Worm (Caenorhabditis elegans): Measurements from ENCODE around the gene F25E5.5.
A peak's percentile ranks its signal among the peaks of the same experiment; 100 is the strongest.

Gene F25E5.5

DNA sequence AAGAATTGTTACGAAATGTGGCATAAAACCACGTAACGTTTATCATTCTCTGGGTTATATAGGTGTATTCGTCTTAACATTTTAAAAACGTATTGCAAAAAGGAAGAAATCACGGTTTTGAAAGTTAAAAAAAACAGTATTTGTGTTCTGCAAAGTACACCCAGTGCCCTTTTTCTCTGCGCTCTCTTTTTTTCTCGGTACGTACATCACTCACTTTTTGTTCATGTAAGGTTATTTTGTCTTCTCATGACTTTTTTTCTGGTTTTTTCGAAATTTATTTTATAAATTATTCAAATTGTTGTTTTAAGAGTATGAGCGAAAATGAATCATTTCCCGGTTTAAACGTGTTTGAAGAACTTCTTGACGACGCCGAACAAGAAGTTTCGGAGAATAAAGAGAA, at the start of gene F25E5.5:
TSS of gene F25E5.5 (plus strand) at position 301 of the 400 bp plus-strand sequence.
- TF ChIP-seq lin-14 (GFP tag; optimal IDR thresholded peaks at IDR 0.05) (no peak), blmp-1 (tag; optimal IDR thresholded peaks at IDR 0.05) (peak; percentile 17)

DNA sequence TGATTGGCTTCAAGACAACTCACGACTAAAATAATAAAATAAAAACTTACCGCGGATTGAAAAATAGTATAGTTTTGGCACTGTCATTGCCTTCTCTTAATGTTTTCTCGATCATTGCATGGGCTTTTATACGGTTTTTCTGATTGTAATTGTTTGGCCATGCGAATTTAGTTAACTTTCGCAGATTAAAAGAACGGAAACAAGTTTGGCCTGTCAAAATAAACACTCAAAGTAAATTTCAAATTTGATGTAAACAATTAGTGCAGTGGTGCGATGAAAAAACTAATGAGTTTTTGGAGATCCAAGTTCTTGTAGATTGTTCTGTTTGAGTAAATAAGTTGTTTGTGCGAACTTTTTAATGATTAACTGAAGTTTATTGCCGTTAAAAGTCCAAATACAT, 47.9 kb upstream of the F25E5.5 start, which contains the start of gene gst-41:
TSS of gene gst-41 (minus strand) at position 101 of the 400 bp plus-strand sequence.
- TF ChIP-seq unc-30 (tag; optimal IDR thresholded peaks at IDR 0.05) (no peak), alr-1 (tag; optimal IDR thresholded peaks at IDR 0.05; ENCODE audit: borderline replicate concordance) (no peak), fkh-10 (GFP tag; optimal IDR thresholded peaks at IDR 0.05) (no peak), aha-1 (tag; optimal IDR thresholded peaks at IDR 0.05) (no peak), ama-1 (optimal IDR thresholded peaks at IDR 0.05) (no peak), hlh-4 (tag; optimal IDR thresholded peaks at IDR 0.05) (no peak), mab-9 (GFP tag; IDR thresholded peaks at IDR 0.05) (no peak), isw-1 (GFP tag; IDR thresholded peaks at IDR 0.05) (no peak), tbx-2 (tag; optimal IDR thresholded peaks at IDR 0.05) (no peak), egl-27 (tag; optimal IDR thresholded peaks at IDR 0.05) (no peak), ceh-82 (tag; optimal IDR thresholded peaks at IDR 0.05) (no peak), nhr-19 (GFP tag; conservative IDR thresholded peaks at IDR 0.05) (no peak), ztf-11 (tag; optimal IDR thresholded peaks at IDR 0.05) (no peak), efl-1 (optimal IDR thresholded peaks at IDR 0.05) (no peak), efl-1 (GFP tag; optimal IDR thresholded peaks at IDR 0.05 in 1 of 2) (no peak), hpl-2 (GFP tag; optimal IDR thresholded peaks at IDR 0.05) (no peak), nhr-20 (tag; optimal IDR thresholded peaks at IDR 0.05) (no peak), sptf-1 (tag; optimal IDR thresholded peaks at IDR 0.05) (no peak), grh-1 (GFP tag; IDR thresholded peaks at IDR 0.05) (no peak), aly-2 (tag; optimal IDR thresholded peaks at IDR 0.05) (no peak), mef-2 (tag; optimal IDR thresholded peaks at IDR 0.05) (no peak)

DNA sequence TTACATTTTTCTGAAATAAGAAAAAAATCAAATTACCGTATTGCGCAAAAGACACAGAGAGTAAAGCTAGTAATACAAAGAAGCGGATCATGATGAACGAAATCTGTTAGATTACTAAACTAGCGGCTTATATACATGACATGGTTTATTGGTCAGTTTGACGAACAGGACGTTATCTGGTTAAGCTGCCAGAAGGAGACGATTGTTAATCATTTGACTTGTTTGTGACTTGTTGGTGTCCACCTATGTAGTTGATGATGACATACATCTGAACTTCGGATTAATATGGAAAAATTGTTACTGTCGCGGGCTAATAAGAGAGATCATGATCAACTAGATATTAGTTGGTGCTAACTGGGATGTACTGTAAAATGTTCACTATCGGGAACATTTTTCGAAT, 47.0 kb upstream of the F25E5.5 start, which contains the start of gene cnc-9:
TSS of gene cnc-9 (minus strand) at position 101 of the 400 bp plus-strand sequence.
- TF ChIP-seq efl-1 (optimal IDR thresholded peaks at IDR 0.05): no peak
- TF ChIP-seq efl-1 (GFP tag; optimal IDR thresholded peaks at IDR 0.05 in 1 of 2): peak in 1 of 2 experiments; percentile 4
- no peak for TF ChIP-seq C04F5.9 (tag; optimal IDR thresholded peaks at IDR 0.05)

DNA sequence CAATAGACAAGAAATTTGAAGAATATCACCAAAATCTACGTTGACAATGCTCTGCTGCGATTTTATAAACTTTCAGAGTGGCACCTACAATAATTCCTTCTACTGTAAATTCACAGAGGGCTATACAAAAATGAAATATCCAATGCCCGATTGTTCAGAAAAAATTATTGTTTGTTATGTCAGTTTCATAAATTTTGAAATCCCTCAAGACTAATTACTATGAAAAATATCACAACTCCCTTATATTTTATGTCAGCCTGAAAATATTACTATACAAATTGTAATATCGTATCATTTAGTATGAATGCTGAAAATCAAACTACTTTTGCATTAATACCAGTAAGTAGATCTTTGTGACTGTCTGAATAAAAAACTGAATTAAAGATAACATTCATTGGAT, 46.5 kb upstream of the F25E5.5 start, which contains the start of gene srx-60:
TSS of gene srx-60 (plus strand) at position 301 of the 400 bp plus-strand sequence.
- TF ChIP-seq efl-1 (optimal IDR thresholded peaks at IDR 0.05): no peak
- TF ChIP-seq efl-1 (GFP tag; optimal IDR thresholded peaks at IDR 0.05 in 1 of 2): no peak
- no peak for TF ChIP-seq pqm-1 (tag; optimal IDR thresholded peaks at IDR 0.05)
- TF ChIP-seq lin-15B (tag; optimal IDR thresholded peaks at IDR 0.05): no peak
- TF ChIP-seq unc-30 (tag; optimal IDR thresholded peaks at IDR 0.05): no peak
- TF ChIP-seq nhr-71 (tag; optimal IDR thresholded peaks at IDR 0.05): no peak

- TF ChIP-seq efl-3 (GFP tag; optimal IDR thresholded peaks at IDR 0.05) (no peak), nhr-47 (tag; optimal IDR thresholded peaks at IDR 0.05) (no peak), swsn-7 (tag; optimal IDR thresholded peaks at IDR 0.05) (no peak), jun-1 (tag; optimal IDR thresholded peaks at IDR 0.05) (no peak), mef-2 (tag; optimal IDR thresholded peaks at IDR 0.05) (no peak)
Observed at ce11 chrV:7402355-7402754, 44.7 kb upstream of the F25E5.5 start, which contains the start of gene srj-13. Gene srj-13 (plus strand): TSS chrV:7402655.

DNA sequence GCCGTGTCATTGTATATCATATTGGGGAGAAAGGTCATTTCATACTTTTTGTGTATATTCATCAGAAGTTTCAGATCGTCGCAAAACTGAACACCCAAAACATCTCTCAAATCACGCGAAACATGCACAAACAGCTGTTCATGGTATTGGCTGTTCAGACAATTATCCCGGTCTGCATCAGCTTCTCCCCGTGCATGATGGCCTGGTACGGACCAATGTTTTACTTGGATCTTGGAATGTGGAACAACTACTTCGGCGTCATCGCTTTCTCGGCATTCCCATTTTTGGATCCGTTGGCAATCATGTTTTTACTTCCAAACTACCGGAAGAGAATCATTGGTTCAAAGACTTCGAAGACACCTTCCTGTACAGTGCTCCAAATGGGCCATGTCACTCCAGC, 43.6 kb upstream of the F25E5.5 start:
- no peak for TF ChIP-seq isw-1 (GFP tag; IDR thresholded peaks at IDR 0.05)
- no peak for TF ChIP-seq lin-13 (GFP tag; optimal IDR thresholded peaks at IDR 0.05)
- no peak for TF ChIP-seq Y116A8C.19 (tag; optimal IDR thresholded peaks at IDR 0.05; ENCODE audit: borderline replicate concordance)

Data from whole organism, L1 larva.